Fruit fly (Drosophila melanogaster): ENCODE data around the gene Sf3b5.

Sf3b5 gene

dm6 chr3R:9033619-9034401 is 18.7 kb upstream of the Sf3b5 start (continued):
- no peak for TF ChIP-seq Sry-δ (GFP tag; optimal IDR thresholded peaks at IDR 0.05)
- TF ChIP-seq CG34376 (GFP tag; optimal IDR thresholded peaks at IDR 0.05), result peak; percentile 84
- peak; percentile 41 for TF ChIP-seq CG16815 (GFP tag; optimal IDR thresholded peaks at IDR 0.05)
- 0 out of 2 replicates have a peak, but pooled peaks have one; percentile 14 for TF ChIP-seq ttk (GFP tag; IDR thresholded peaks at IDR 0.05)
- TF ChIP-seq trh (GFP tag; optimal IDR thresholded peaks at IDR 0.05), result no peak
- peak; percentile 88 for TF ChIP-seq CG13296 (GFP tag; optimal IDR thresholded peaks at IDR 0.05)
- peak; percentile 59 for TF ChIP-seq CG8359 (GFP tag; optimal IDR thresholded peaks at IDR 0.05; ENCODE audit: borderline replicate concordance)
- peak; percentile 92 for TF ChIP-seq CG10147 (GFP tag; optimal IDR thresholded peaks at IDR 0.05)
- TF ChIP-seq Atf-2 (GFP tag; optimal IDR thresholded peaks at IDR 0.05), result peak; percentile 46
- TF ChIP-seq Hsf (GFP tag; optimal IDR thresholded peaks at IDR 0.05), result peak; percentile 64
- TF ChIP-seq CG6254 (GFP tag; optimal IDR thresholded peaks at IDR 0.05), result peak; percentile 73
- no peak for TF ChIP-seq CG6272 (GFP tag; IDR thresholded peaks at IDR 0.05)
- TF ChIP-seq schlank (tag; optimal IDR thresholded peaks at IDR 0.05), result peak; percentile 15
- TF ChIP-seq Atf3 (GFP tag; optimal IDR thresholded peaks at IDR 0.05), result no peak
- peak; percentile 85 for TF ChIP-seq CG6683 (GFP tag; optimal IDR thresholded peaks at IDR 0.05)
- TF ChIP-seq CG3407 (GFP tag; optimal IDR thresholded peaks at IDR 0.05), result peak; percentile 67
- peak; percentile 36 for TF ChIP-seq zfh2 (GFP tag; optimal IDR thresholded peaks at IDR 0.05)
- TF ChIP-seq CG13894 (tag; optimal IDR thresholded peaks at IDR 0.05), result peak; percentile 72
- TF ChIP-seq ATbp (GFP tag; optimal IDR thresholded peaks at IDR 0.05), result peak; percentile 59
- TF ChIP-seq org-1 (GFP tag; optimal IDR thresholded peaks at IDR 0.05), result peak; percentile 76
- peak; percentile 92 for TF ChIP-seq gem (tag; optimal IDR thresholded peaks at IDR 0.05)
- TF ChIP-seq CG18262 (tag; optimal IDR thresholded peaks at IDR 0.05), result peak; percentile 94
- TF ChIP-seq Meics (GFP tag; optimal IDR thresholded peaks at IDR 0.05), result peak; percentile 92
- TF ChIP-seq CG12299 (tag; optimal IDR thresholded peaks at IDR 0.05), result peak; percentile 80
- peak; percentile 48; the same call in 1 of the 2 replicates for TF ChIP-seq klu (GFP tag; IDR thresholded peaks at IDR 0.05)
- TF ChIP-seq wor (GFP tag; IDR thresholded peaks at IDR 0.05), result peak; percentile 32; the same call in 1 of the 2 replicates
- TF ChIP-seq abd-A (tag; optimal IDR thresholded peaks at IDR 0.05), result peak; percentile 58
- peak; percentile 40; the same call in 1 of the 3 replicates for TF ChIP-seq jigr1 (GFP tag; IDR thresholded peaks at IDR 0.05)
- peak; percentile 32 to 57 for TF ChIP-seq chif (GFP tag; optimal IDR thresholded peaks at IDR 0.05)
- TF ChIP-seq Optix (GFP tag; IDR thresholded peaks at IDR 0.05), result no peak
- TF ChIP-seq ase (GFP tag; IDR thresholded peaks at IDR 0.05), result 0 out of 3 replicates have a peak, but pooled peaks have one; percentile 9
- TF ChIP-seq cwo (GFP tag; optimal IDR thresholded peaks at IDR 0.05), result peak; percentile 81
- no peak; the same call in 1 of the 2 replicates for TF ChIP-seq CG4404 (GFP tag; IDR thresholded peaks at IDR 0.05)
- no peak for TF ChIP-seq CG4617 (GFP tag; optimal IDR thresholded peaks at IDR 0.05; ENCODE audit: borderline replicate concordance)
- TF ChIP-seq CG6689 (GFP tag; IDR thresholded peaks at IDR 0.05), result peak; percentile 72
- TF ChIP-seq CG7357 (GFP tag; IDR thresholded peaks at IDR 0.05), result no peak
- peak; percentile 14 for TF ChIP-seq jing (GFP tag; optimal IDR thresholded peaks at IDR 0.05)
- TF ChIP-seq CG17359 (tag; optimal IDR thresholded peaks at IDR 0.05), result peak; percentile 74
- TF ChIP-seq gt (GFP tag; IDR thresholded peaks at IDR 0.05), result no peak
- TF ChIP-seq Aef1 (GFP tag; IDR thresholded peaks at IDR 0.05), result peak; percentile 46; the same call in 2 of the 3 replicates
- peak; percentile 74 for TF ChIP-seq Vsx1 (GFP tag; optimal IDR thresholded peaks at IDR 0.05)
- no peak for TF ChIP-seq ac (GFP tag; optimal IDR thresholded peaks at IDR 0.05)
- peak; percentile 81 for TF ChIP-seq YL-1 (GFP tag; optimal IDR thresholded peaks at IDR 0.05)
- TF ChIP-seq CG15011 (GFP tag; optimal IDR thresholded peaks at IDR 0.05), result peak; percentile 79
- TF ChIP-seq CG14710 (tag; optimal IDR thresholded peaks at IDR 0.05), result peak; percentile 87
- TF ChIP-seq CG11085 (GFP tag; IDR thresholded peaks at IDR 0.05), result no peak
- TF ChIP-seq fd102C (GFP tag; optimal IDR thresholded peaks at IDR 0.05), result no peak
- TF ChIP-seq peb (GFP tag; IDR thresholded peaks at IDR 0.05), result peak; percentile 42; the same call in 1 of the 2 replicates

All from whole organism, embryonic.